Worm (Caenorhabditis elegans) whole organism, early embryonic: ENCODE data around the gene F54H12.2.

Source experiments
- ama-1 ChIP-seq: fragments of 150-350 bp; optimal IDR thresholded peaks from 2 replicates; lab custom pipeline; 2014
- ets-7 ChIP-seq: sonication (generic microtip); optimal IDR thresholded peaks from 2 replicates; lab custom pipeline; 2016; ENCODE audit warnings: missing genotype, missing genetic modification characterization, missing compliant biosample characterization
- flt-1 ChIP-seq: fragments of 200-800 bp; sonication (Bioruptor generic); IDR thresholded peaks from 2 replicates; pipeline ENCODE4 v1.3.6; 2022; ENCODE audit warnings: missing genetic modification characterization, missing compliant biosample characterization
- pes-1 ChIP-seq: fragments of 200-800 bp; sonication (Bioruptor generic); IDR thresholded peaks from 2 replicates; pipeline ENCODE4 v1.3.6; 2022; ENCODE audit warnings: missing genetic modification reagents, missing genetic modification characterization, missing compliant biosample characterization
- scrt-1 ChIP-seq: fragments of 200-800 bp; sonication (Bioruptor generic); IDR thresholded peaks from 2 replicates; pipeline ENCODE4 v1.3.6; 2022; ENCODE audit warnings: missing genetic modification characterization, missing compliant biosample characterization
- tbx-37 ChIP-seq: fragments of 200-800 bp; sonication (Bioruptor generic); conservative IDR thresholded peaks from 2 replicates; pipeline ENCODE4 v1.3.6; 2022; ENCODE audit warnings: missing genetic modification reagents, missing genetic modification characterization, missing compliant biosample characterization

DNA sequence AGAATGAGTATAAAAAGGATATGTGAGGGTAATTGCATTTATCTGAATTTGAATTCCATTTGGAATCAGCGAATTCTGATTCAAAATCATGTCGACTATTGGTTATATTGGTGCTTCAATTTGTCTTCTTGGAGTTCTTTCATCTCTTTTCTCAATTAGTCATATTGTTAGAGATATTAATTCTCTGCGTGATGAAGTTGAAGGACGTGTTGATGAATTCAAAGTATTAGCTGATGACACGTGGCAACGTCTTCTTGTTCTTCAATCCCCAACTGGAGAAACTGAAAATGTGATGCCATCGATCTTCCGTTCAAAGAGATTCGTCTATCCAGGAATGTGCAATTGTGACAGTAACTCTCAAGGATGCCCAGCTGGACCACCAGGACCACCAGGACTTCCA lies 15.6 kb upstream of the F54H12.2 start, which contains the start of gene col-90:
- no peak for TF ChIP-seq ama-1 (lab: Kevin White, UChicago)
- no peak for TF ChIP-seq tbx-37
- TF ChIP-seq scrt-1 (GFP tag; lab: Robert Waterston, UW) = no peak
- TF ChIP-seq flt-1 (GFP tag; lab: Robert Waterston, UW) = no peak
- TF ChIP-seq pes-1 = no peak
- no peak for TF ChIP-seq ets-7 (tag; lab: Kevin White, UChicago)
